Worm (Caenorhabditis elegans): ENCODE data around the gene C29E4.17.

The C29E4.17 gene

DNA sequence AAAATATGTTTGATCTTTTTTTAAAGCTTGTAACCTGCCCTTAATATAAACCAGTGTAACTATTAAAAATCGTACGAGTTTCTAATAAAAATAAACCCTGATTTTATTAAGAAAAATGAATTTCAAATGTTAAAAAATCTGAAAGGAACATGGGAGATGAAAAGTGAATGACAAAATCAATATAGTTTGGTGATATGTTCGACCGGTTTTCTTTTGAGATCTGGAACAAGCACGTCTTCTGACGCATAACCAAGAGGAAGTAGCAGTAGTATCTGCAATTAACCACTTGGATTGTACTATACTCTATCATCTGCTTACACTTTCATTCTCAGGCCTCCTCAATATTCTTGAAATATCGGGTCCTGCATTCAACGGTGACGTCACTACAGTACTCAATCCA lies 45.2 kb upstream of the C29E4.17 start:
- TF ChIP-seq fkh-8 (tag; optimal IDR thresholded peaks at IDR 0.05), result no peak
- TF ChIP-seq nhr-12 (tag; optimal IDR thresholded peaks at IDR 0.05), result no peak
- no peak for TF ChIP-seq Y116A8C.19 (tag; optimal IDR thresholded peaks at IDR 0.05; ENCODE audit: borderline replicate concordance)
- no peak for TF ChIP-seq hlh-17 (GFP tag; optimal IDR thresholded peaks at IDR 0.05; ENCODE audit: borderline replicate concordance)

DNA sequence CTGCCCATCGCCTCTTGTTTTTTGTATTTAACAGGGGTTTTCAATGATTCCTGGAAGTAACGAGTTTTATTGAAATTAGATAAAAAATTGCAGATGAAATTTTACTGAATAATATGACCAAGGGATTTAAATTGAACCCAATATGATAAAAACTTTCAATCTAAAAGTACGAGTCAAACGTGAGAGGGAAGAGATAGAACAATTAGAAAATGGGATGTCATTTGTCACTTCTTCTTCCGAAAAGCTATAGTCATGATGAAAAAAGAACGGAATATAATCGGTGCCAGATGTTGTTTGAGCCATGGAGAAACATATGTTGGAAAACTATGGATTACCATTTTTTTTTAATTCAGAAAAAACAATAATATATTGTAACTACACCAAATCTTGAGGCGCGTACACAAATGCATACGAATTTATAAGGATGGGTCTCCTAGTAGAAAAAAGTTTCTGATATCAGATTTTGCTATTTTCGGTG lies 43.4 kb upstream of the C29E4.17 start, which contains the start of gene sup-18:
Gene sup-18 (minus strand): TSS at position 51 of the 478 bp plus-strand sequence.
- TF ChIP-seq fkh-4 (tag; optimal IDR thresholded peaks at IDR 0.05; ENCODE audit: borderline replicate concordance) (peak; percentile 59), lin-35 (GFP tag; optimal IDR thresholded peaks at IDR 0.05) (no peak), dsc-1 (tag; optimal IDR thresholded peaks at IDR 0.05) (peak; percentile 87), nhr-85 (tag) (no peak), zip-4 (GFP tag; optimal IDR thresholded peaks at IDR 0.05) (no peak), swsn-7 (tag; optimal IDR thresholded peaks at IDR 0.05) (no peak), irx-1 (tag; optimal IDR thresholded peaks at IDR 0.05) (no peak), snu-23 (GFP tag; optimal IDR thresholded peaks at IDR 0.05) (no peak)

- no peak for TF ChIP-seq lin-39 (tag; optimal IDR thresholded peaks at IDR 0.05)
- no peak for TF ChIP-seq nhr-28 (tag; optimal IDR thresholded peaks at IDR 0.05)
- peak; percentile 53 for TF ChIP-seq rnt-1 (tag; optimal IDR thresholded peaks at IDR 0.05)
- TF ChIP-seq lsy-2 (tag; optimal IDR thresholded peaks at IDR 0.05), result peak in 1 of 2 experiments; percentile 54
- TF ChIP-seq nhr-19 (GFP tag; conservative IDR thresholded peaks at IDR 0.05), result peak; percentile 10; the same call in 1 of the 2 replicates
- TF ChIP-seq snpc-4 (tag; optimal IDR thresholded peaks at IDR 0.05), result no peak
- no peak for TF ChIP-seq Y116A8C.19 (tag; optimal IDR thresholded peaks at IDR 0.05; ENCODE audit: borderline replicate concordance)
- peak; percentile 50 for TF ChIP-seq dsc-1 (tag; optimal IDR thresholded peaks at IDR 0.05)
- no peak for TF ChIP-seq F16B12.6 (tag; optimal IDR thresholded peaks at IDR 0.05)
- TF ChIP-seq nhr-71 (tag; optimal IDR thresholded peaks at IDR 0.05), result peak; percentile 46
- TF ChIP-seq unc-130 (tag; optimal IDR thresholded peaks at IDR 0.05), result peak; percentile 21
- TF ChIP-seq lin-14 (GFP tag; optimal IDR thresholded peaks at IDR 0.05), result peak; percentile 78
- peak; percentile 20 for TF ChIP-seq snu-23 (GFP tag; optimal IDR thresholded peaks at IDR 0.05)
- TF ChIP-seq efl-1 (optimal IDR thresholded peaks at IDR 0.05), result no peak
- peak in 1 of 2 experiments; percentile 61 for TF ChIP-seq efl-1 (GFP tag; optimal IDR thresholded peaks at IDR 0.05 in 1 of 2)
- TF ChIP-seq nhr-20 (tag; optimal IDR thresholded peaks at IDR 0.05), result peak; percentile 27
Measured at ce11 chrIII:7880132-7880715, 42.1 kb upstream of the C29E4.17 start.

ce11 chrIII:7882900-7883299 lies 39.4 kb upstream of the C29E4.17 start, which contains the start of gene ZK688.9:
Gene ZK688.9 (minus strand): TSS chrIII:7883000.
- TF ChIP-seq efl-1 (optimal IDR thresholded peaks at IDR 0.05) (no peak), efl-1 (GFP tag; optimal IDR thresholded peaks at IDR 0.05 in 1 of 2) (no peak), pag-3 (tag; optimal IDR thresholded peaks at IDR 0.05; ENCODE audit: borderline replicate concordance, insufficient read depth) (no peak), nhr-77 (tag; optimal IDR thresholded peaks at IDR 0.05) (no peak), Y116A8C.19 (tag; optimal IDR thresholded peaks at IDR 0.05; ENCODE audit: borderline replicate concordance) (no peak), hlh-4 (tag; optimal IDR thresholded peaks at IDR 0.05) (no peak), lin-35 (GFP tag; optimal IDR thresholded peaks at IDR 0.05) (no peak), mep-1 (tag; optimal IDR thresholded peaks at IDR 0.05) (no peak), hlh-17 (GFP tag; optimal IDR thresholded peaks at IDR 0.05; ENCODE audit: borderline replicate concordance) (no peak), ces-1 (GFP tag; optimal IDR thresholded peaks at IDR 0.05) (no peak), ceh-8 (GFP tag; optimal IDR thresholded peaks at IDR 0.05) (no peak)

DNA sequence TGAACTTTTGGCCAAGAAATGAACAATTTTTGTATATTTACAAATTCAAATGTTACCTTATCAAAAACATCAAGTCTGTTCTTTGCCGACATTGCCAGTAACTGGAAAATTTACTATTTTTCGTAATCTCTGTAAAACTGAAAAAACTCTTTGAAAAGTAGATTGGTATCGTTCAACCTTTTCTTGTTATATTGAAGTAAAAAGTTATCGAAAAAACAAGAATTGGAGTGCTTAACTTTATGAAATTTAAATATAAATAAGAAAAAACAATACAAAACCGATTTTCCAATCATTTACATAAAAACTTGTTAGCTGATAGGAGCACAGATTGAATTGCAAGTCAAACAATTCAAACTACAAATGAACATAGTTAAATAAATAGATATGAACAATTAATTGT lies 37.4 kb upstream of the C29E4.17 start, which contains the start of gene ZK688.11:
Gene ZK688.11 (minus strand): TSS at position 101 of the 400 bp plus-strand sequence.
- TF ChIP-seq unc-86 (tag; optimal IDR thresholded peaks at IDR 0.05), result no peak
- no peak for TF ChIP-seq nhr-19 (GFP tag; conservative IDR thresholded peaks at IDR 0.05)
- TF ChIP-seq ceh-90 (tag; optimal IDR thresholded peaks at IDR 0.05), result no peak
- TF ChIP-seq nhr-12 (tag; optimal IDR thresholded peaks at IDR 0.05), result no peak
- TF ChIP-seq lin-35 (GFP tag; optimal IDR thresholded peaks at IDR 0.05), result no peak
- TF ChIP-seq ets-5 (GFP tag; IDR thresholded peaks at IDR 0.05), result no peak
- no peak for TF ChIP-seq grh-1 (GFP tag; IDR thresholded peaks at IDR 0.05)
- TF ChIP-seq hlh-17 (GFP tag; optimal IDR thresholded peaks at IDR 0.05; ENCODE audit: borderline replicate concordance), result no peak
- TF ChIP-seq dsc-1 (tag; optimal IDR thresholded peaks at IDR 0.05), result no peak
- no peak for TF ChIP-seq xbp-1 (tag; optimal IDR thresholded peaks at IDR 0.05)
- TF ChIP-seq ceh-82 (tag; optimal IDR thresholded peaks at IDR 0.05), result no peak
- TF ChIP-seq zag-1 (tag; optimal IDR thresholded peaks at IDR 0.05), result no peak
- no peak for TF ChIP-seq nhr-28 (tag; optimal IDR thresholded peaks at IDR 0.05)
- TF ChIP-seq elt-3 (tag; optimal IDR thresholded peaks at IDR 0.05), result no peak
- TF ChIP-seq aly-2 (tag; optimal IDR thresholded peaks at IDR 0.05), result no peak
- no peak for TF ChIP-seq nhr-20 (tag; optimal IDR thresholded peaks at IDR 0.05)
- TF ChIP-seq jun-1 (tag; optimal IDR thresholded peaks at IDR 0.05), result no peak
- TF ChIP-seq C16A3.4 (tag; optimal IDR thresholded peaks at IDR 0.05), result no peak

Measured in whole organism, L1 larva.